Fruit fly (Drosophila melanogaster) whole organism, embryonic: ENCODE data around the gene CG7715.

Experiments
- Adf1 ChIP-seq: fragments of 200-800 bp; sonication (Bioruptor generic); IDR thresholded peaks from 2 replicates; pipeline ENCODE4 v1.3.6; 2022; ENCODE audit warnings: missing biosample characterization, missing genetic modification characterization
- Atf-2 ChIP-seq: fragments of 200-800 bp; sonication (Bioruptor generic); optimal IDR thresholded peaks from 2 replicates; lab custom pipeline; 2016; ENCODE audit warnings: missing biosample characterization, missing genetic modification characterization
- Atf6 ChIP-seq: fragments of 200-800 bp; sonication (Bioruptor generic); IDR thresholded peaks from 2 replicates; pipeline ENCODE4 v1.3.6; 2022; ENCODE audit warnings: missing biosample characterization, missing genetic modification characterization
- CG11085 ChIP-seq: fragments of 200-800 bp; sonication (Bioruptor generic); IDR thresholded peaks from 2 replicates; pipeline ENCODE4 v1.3.6; 2022; ENCODE audit warnings: missing biosample characterization, missing genetic modification characterization
- CG11247 ChIP-seq: fragments of 200-800 bp; sonication (Bioruptor generic); IDR thresholded peaks from 2 replicates; pipeline ENCODE4 v1.3.6; 2022; ENCODE audit warnings: missing biosample characterization, missing genetic modification characterization
- CG11456 ChIP-seq: fragments of 200-800 bp; sonication (Bioruptor generic); IDR thresholded peaks from 3 replicates; pipeline ENCODE4 v1.3.6; 2022; ENCODE audit warnings: missing biosample characterization, missing genetic modification characterization
- CG12299 ChIP-seq: fragments of 200-800 bp; sonication (Bioruptor generic); optimal IDR thresholded peaks from 2 replicates; lab custom pipeline; 2018; ENCODE audit warnings: missing biosample characterization, mild to moderate bottlenecking, missing genetic modification characterization
- CG15514 ChIP-seq: fragments of 200-800 bp; sonication (Bioruptor generic); optimal IDR thresholded peaks from 3 replicates; lab custom pipeline; 2017; ENCODE audit warnings: missing biosample characterization, missing genetic modification characterization, mild to moderate bottlenecking, moderate library complexity, missing genetic modification reagents
- CG15696 ChIP-seq: fragments of 200-800 bp; sonication (Bioruptor generic); optimal IDR thresholded peaks from 2 replicates; lab custom pipeline; 2019; ENCODE audit warnings: missing biosample characterization, mild to moderate bottlenecking, missing genetic modification characterization, moderate library complexity
- CG17612 ChIP-seq: fragments of 200-800 bp; sonication (Bioruptor generic); IDR thresholded peaks from 2 replicates; pipeline ENCODE4 v1.3.6; 2022; ENCODE audit warnings: missing biosample characterization, missing genetic modification characterization
- CG4617 ChIP-seq: fragments of 200-800 bp; sonication (Bioruptor generic); optimal IDR thresholded peaks from 3 replicates; lab custom pipeline; 2016; ENCODE audit warnings: missing biosample characterization, missing genetic modification characterization, borderline replicate concordance
- CG7745 ChIP-seq: fragments of 200-800 bp; sonication (Bioruptor generic); optimal IDR thresholded peaks from 2 replicates; lab custom pipeline; 2018; ENCODE audit warnings: missing biosample characterization, mild to moderate bottlenecking, missing genetic modification characterization, moderate library complexity
- CG8089 ChIP-seq: fragments of 200-800 bp; sonication (Bioruptor generic); optimal IDR thresholded peaks from 3 replicates; lab custom pipeline; 2016; ENCODE audit warnings: missing biosample characterization, missing genetic modification characterization
- CG9727 ChIP-seq: fragments of 200-800 bp; sonication (Bioruptor generic); optimal IDR thresholded peaks from 3 replicates; lab custom pipeline; 2017; ENCODE audit warnings: missing biosample characterization, mild to moderate bottlenecking, missing genetic modification characterization
- CG9932 ChIP-seq: fragments of 200-800 bp; sonication (Bioruptor generic); IDR thresholded peaks from 2 replicates; pipeline ENCODE4 v1.3.6; 2022; ENCODE audit warnings: missing biosample characterization, missing genetic modification characterization
- CkIIα-i1 ChIP-seq: fragments of 200-800 bp; sonication (Bioruptor generic); IDR thresholded peaks from 2 replicates; pipeline ENCODE4 v1.3.6; 2022; ENCODE audit warnings: missing biosample characterization, missing genetic modification characterization
- Dad ChIP-seq: fragments of 200-800 bp; sonication (Bioruptor generic); optimal IDR thresholded peaks from 3 replicates; lab custom pipeline; 2016; ENCODE audit warnings: missing biosample characterization, missing genetic modification characterization
- Doc3 ChIP-seq: fragments of 200-800 bp; sonication (Bioruptor generic); IDR thresholded peaks from 3 replicates; pipeline ENCODE4 v1.3.6; 2022; ENCODE audit warnings: missing biosample characterization, missing genetic modification characterization; ENCODE audit not compliant: partially characterized antibody
- Gsc ChIP-seq: fragments of 200-800 bp; sonication (Bioruptor generic); IDR thresholded peaks from 2 replicates; pipeline ENCODE4 v1.3.6; 2022; ENCODE audit warnings: missing biosample characterization, missing genetic modification characterization
- H15 ChIP-seq: fragments of 200-800 bp; sonication (Bioruptor generic); IDR thresholded peaks from 3 replicates; pipeline ENCODE4 v1.3.6; 2022; ENCODE audit warnings: missing biosample characterization, missing genetic modification characterization
- HLH3B ChIP-seq: fragments of 200-800 bp; sonication (Bioruptor generic); IDR thresholded peaks from 2 replicates; pipeline ENCODE4 v1.3.6; 2022; ENCODE audit warnings: missing biosample characterization, missing genetic modification characterization
- HmgD ChIP-seq: fragments of 200-800 bp; sonication (Bioruptor generic); optimal IDR thresholded peaks from 3 replicates; lab custom pipeline; 2016; ENCODE audit warnings: missing biosample characterization, missing genetic modification characterization
- Hr3 ChIP-seq: fragments of 200-800 bp; sonication (Bioruptor generic); optimal IDR thresholded peaks from 3 replicates; lab custom pipeline; 2016; ENCODE audit warnings: missing biosample characterization, missing genetic modification characterization
- Lhr ChIP-seq: fragments of 200-800 bp; sonication (Bioruptor generic); optimal IDR thresholded peaks from 3 replicates; lab custom pipeline; 2017; ENCODE audit warnings: mild to moderate bottlenecking, missing biosample characterization, missing genetic modification reagents, missing genetic modification characterization
- Mad ChIP-seq: fragments of 200-800 bp; sonication (Bioruptor generic); optimal IDR thresholded peaks from 2 replicates; lab custom pipeline; 2016; ENCODE audit warnings: missing biosample characterization, missing genetic modification characterization
- Nf-YB ChIP-seq: fragments of 200-800 bp; sonication (Bioruptor generic); optimal IDR thresholded peaks from 3 replicates; lab custom pipeline; 2019; ENCODE audit warnings: missing biosample characterization, mild to moderate bottlenecking, missing genetic modification characterization, moderate library complexity
- Ptx1 ChIP-seq: fragments of 200-800 bp; sonication (Bioruptor generic); IDR thresholded peaks from 2 replicates; pipeline ENCODE4 v1.3.6; 2022; ENCODE audit warnings: missing biosample characterization, missing genetic modification characterization
- Sry-β ChIP-seq: fragments of 200-800 bp; sonication (Bioruptor generic); optimal IDR thresholded peaks from 2 replicates; lab custom pipeline; 2018; ENCODE audit warnings: missing biosample characterization, mild to moderate bottlenecking, missing genetic modification characterization, moderate library complexity
- Trl ChIP-seq, 3 experiments: fragments of >200 bp in 2 of 3; fragments of 200-800 bp in 1 of 3; sonication (Bioruptor generic) in 1 of 3; optimal IDR thresholded peaks; 2 replicates in 1 of 3; 3 replicates in 2 of 3; lab custom pipeline; 2016 to 2017; ENCODE audit warnings: missing biosample characterization in 1 of 3, missing genetic modification characterization in 1 of 3
- Usf ChIP-seq: fragments of 200-800 bp; sonication (Bioruptor generic); optimal IDR thresholded peaks from 2 replicates; lab custom pipeline; 2017; ENCODE audit warnings: missing genotype, missing biosample characterization, missing genetic modification characterization
- amos ChIP-seq: fragments of 200-800 bp; sonication (Bioruptor generic); IDR thresholded peaks from 2 replicates; pipeline ENCODE4 v1.3.6; 2022; ENCODE audit warnings: missing biosample characterization, missing genetic modification characterization; ENCODE audit not compliant: partially characterized antibody
- cad ChIP-seq: fragments of >200 bp; optimal IDR thresholded peaks from 2 replicates; lab custom pipeline; 2017; ENCODE audit warnings: missing biosample characterization, missing genetic modification characterization
- dm ChIP-seq: fragments of 200-800 bp; sonication (Bioruptor generic); optimal IDR thresholded peaks from 3 replicates; lab custom pipeline; 2016; ENCODE audit warnings: missing biosample characterization, missing genetic modification characterization
- fd3F ChIP-seq: fragments of 200-800 bp; sonication (Bioruptor generic); optimal IDR thresholded peaks from 2 replicates; lab custom pipeline; 2018; ENCODE audit warnings: missing biosample characterization, mild to moderate bottlenecking, missing genetic modification characterization, moderate library complexity
- grn ChIP-seq: fragments of 200-800 bp; sonication (Bioruptor generic); optimal IDR thresholded peaks from 3 replicates; lab custom pipeline; 2017; ENCODE audit warnings: missing biosample characterization, missing genetic modification characterization
- ind ChIP-seq: fragments of 200-800 bp; sonication (Bioruptor generic); optimal IDR thresholded peaks from 3 replicates; lab custom pipeline; 2016; ENCODE audit warnings: missing biosample characterization, missing genetic modification characterization
- jumu ChIP-seq: fragments of 200-800 bp; sonication (Bioruptor generic); optimal IDR thresholded peaks from 3 replicates; lab custom pipeline; 2016; ENCODE audit warnings: missing biosample characterization, missing genetic modification characterization
- lov ChIP-seq, 2 experiments: fragments of 200-800 bp in 1 of 2; fragments of >200 bp in 1 of 2; sonication (Bioruptor generic) in 1 of 2; IDR thresholded peaks in 1 of 2; optimal IDR thresholded peaks in 1 of 2; 2 replicates in 1 of 2; 3 replicates in 1 of 2; pipeline versions ENCODE4 v1.3.6 to Lab custom; 2017 to 2022; ENCODE audit warnings: missing biosample characterization in 1 of 2, missing genetic modification characterization in 1 of 2
- nau ChIP-seq: fragments of 200-800 bp; sonication (Bioruptor generic); optimal IDR thresholded peaks from 3 replicates; lab custom pipeline; 2017; ENCODE audit warnings: missing biosample characterization, mild to moderate bottlenecking, missing genetic modification characterization, missing genetic modification reagents
- nerfin-2 ChIP-seq: fragments of 200-800 bp; sonication (Bioruptor generic); IDR thresholded peaks from 2 replicates; pipeline ENCODE4 v1.3.6; 2022; ENCODE audit warnings: missing biosample characterization, missing genetic modification characterization; ENCODE audit not compliant: partially characterized antibody
- org-1 ChIP-seq: fragments of 200-800 bp; sonication (Bioruptor generic); optimal IDR thresholded peaks from 2 replicates; lab custom pipeline; 2017; ENCODE audit warnings: missing biosample characterization, missing genetic modification characterization
- rib ChIP-seq: fragments of 200-800 bp; sonication (Bioruptor generic); IDR thresholded peaks from 2 replicates; pipeline ENCODE4 v1.3.6; 2022; ENCODE audit warnings: missing biosample characterization, missing genetic modification characterization
- shn ChIP-seq: fragments of 200-800 bp; sonication (Bioruptor generic); optimal IDR thresholded peaks from 3 replicates; lab custom pipeline; 2016; ENCODE audit warnings: missing biosample characterization, missing genetic modification characterization
- slp2 ChIP-seq: fragments of 200-800 bp; sonication (Bioruptor generic); optimal IDR thresholded peaks from 2 replicates; lab custom pipeline; 2016; ENCODE audit warnings: missing biosample characterization, missing genetic modification characterization
- tap ChIP-seq: fragments of 200-800 bp; optimal IDR thresholded peaks from 3 replicates; lab custom pipeline; 2019; ENCODE audit warnings: missing biosample characterization, mild to moderate bottlenecking, missing genetic modification characterization, moderate library complexity
- tup ChIP-seq: fragments of 200-800 bp; sonication (Bioruptor generic); optimal IDR thresholded peaks from 2 replicates; lab custom pipeline; 2016; ENCODE audit warnings: missing biosample characterization, mild to moderate bottlenecking, missing genetic modification characterization, moderate library complexity
- z ChIP-seq: fragments of 200-800 bp; sonication (Bioruptor generic); IDR thresholded peaks from 3 replicates; pipeline ENCODE4 v1.3.6; 2022; ENCODE audit warnings: missing biosample characterization, missing genetic modification characterization
- zen2 ChIP-seq: fragments of 200-800 bp; sonication (Bioruptor generic); IDR thresholded peaks from 3 replicates; pipeline ENCODE4 v1.3.6; 2022; ENCODE audit warnings: missing biosample characterization, missing genetic modification characterization; ENCODE audit not compliant: partially characterized antibody

The CG7715 gene

dm6 chr3R:18758548-18759257, 30.4 kb upstream of the CG7715 start, which contains the start of gene Epg5 (continued):
- TF ChIP-seq CG11247 (GFP tag; lab: Robert Waterston, UW) (peak; percentile 49; the same call in 1 of the 2 replicates), dm (GFP tag; lab: Kevin White, UChicago) (peak; percentile 45), Lhr (GFP tag; lab: Kevin White, UChicago) (peak; percentile 29), ind (GFP tag; lab: Kevin White, UChicago) (peak; percentile 73), jumu (GFP tag; lab: Kevin White, UChicago) (peak; percentile 61), slp2 (GFP tag; lab: Kevin White, UChicago) (peak; percentile 57), Usf (GFP tag; lab: Kevin White, UChicago) (no peak), Dad (GFP tag; lab: Kevin White, UChicago) (peak; percentile 69), CG12299 (peak; percentile 29), cad (GFP tag; lab: Kevin White, UChicago) (no peak), Sry-β (GFP tag; lab: Kevin White, UChicago) (peak; percentile 26), shn (peak; percentile 71), CG9932 (GFP tag; lab: Robert Waterston, UW) (peak; percentile 94), CG11085 (GFP tag; lab: Robert Waterston, UW) (peak; percentile 73), lov (optimal IDR thresholded peaks at IDR 0.05; lab: Kevin White, UChicago) (no peak), lov (GFP tag; IDR thresholded peaks at IDR 0.05; lab: Robert Waterston, UW) (no peak), CG7745 (tag; lab: Kevin White, UChicago) (no peak), Nf-YB (no peak), CkIIα-i1 (GFP tag; lab: Robert Waterston, UW) (no peak), Adf1 (GFP tag; lab: Robert Waterston, UW) (peak; percentile 47; the same call in 1 of the 2 replicates), CG17612 (GFP tag; lab: Robert Waterston, UW) (0 out of 2 replicates have a peak, but pooled peaks have one; percentile 17), z (no peak), Gsc (GFP tag; lab: Robert Waterston, UW) (no peak), zen2 (peak; percentile 95), Atf6 (GFP tag; lab: Robert Waterston, UW) (no peak), Trl (optimal IDR thresholded peaks at IDR 0.05; lab: Kevin White, UChicago) (no peak), Trl (GFP tag; optimal IDR thresholded peaks at IDR 0.05; lab: Kevin White, UChicago) (peak; percentile 70), HmgD (GFP tag; lab: Kevin White, UChicago) (peak; percentile 48), Mad (GFP tag; lab: Kevin White, UChicago) (peak; percentile 71), H15 (GFP tag; lab: Robert Waterston, UW) (no peak), nau (GFP tag; lab: Kevin White, UChicago) (no peak), rib (GFP tag; lab: Robert Waterston, UW) (peak; percentile 68; the same call in 1 of the 2 replicates), fd3F (GFP tag; lab: Kevin White, UChicago) (no peak), CG11456 (GFP tag; lab: Robert Waterston, UW) (peak; percentile 64; the same call in 1 of the 3 replicates), CG15514 (peak; percentile 77), Atf-2 (GFP tag; lab: Kevin White, UChicago) (peak; percentile 55), grn (GFP tag; lab: Kevin White, UChicago) (no peak), Doc3 (GFP tag; lab: Robert Waterston, UW) (peak; percentile 99), org-1 (GFP tag; lab: Kevin White, UChicago) (no peak), nerfin-2 (GFP tag; lab: Robert Waterston, UW) (peak; percentile 94), HLH3B (peak; percentile 39; the same call in 1 of the 2 replicates), CG4617 (GFP tag; lab: Kevin White, UChicago) (peak; percentile 85), tap (tag; lab: Kevin White, UChicago) (no peak), CG8089 (peak; percentile 45), tup (peak; percentile 69), CG15696 (peak; percentile 71), CG9727 (GFP tag; lab: Kevin White, UChicago) (peak; percentile 71), Hr3 (peak; percentile 66), amos (peak; percentile 94), Ptx1 (GFP tag; lab: Robert Waterston, UW) (peak; percentile 83)
